Fruit fly (Drosophila melanogaster) whole organism, pupa: ENCODE measurements around the gene fz2.

Experiments used
- CG10348 ChIP-seq: fragments of 200-800 bp; sonication (Bioruptor generic); IDR thresholded peaks from 2 replicates; pipeline ENCODE4 v1.3.6; 2022; ENCODE audit warnings: missing biosample characterization, missing genetic modification characterization
- CG12605 ChIP-seq: fragments of 200-800 bp; sonication (Bioruptor generic); IDR thresholded peaks from 2 replicates; pipeline ENCODE4 v1.3.6; 2022; ENCODE audit warnings: missing biosample characterization, missing genetic modification characterization
- CG13204 ChIP-seq: fragments of 200-800 bp; sonication (Bioruptor generic); optimal IDR thresholded peaks from 2 replicates; lab custom pipeline; 2018; ENCODE audit warnings: missing biosample characterization, mild to moderate bottlenecking, missing genetic modification characterization, moderate library complexity
- CG14655 ChIP-seq: fragments of 200-800 bp; sonication (Bioruptor generic); optimal IDR thresholded peaks from 3 replicates; lab custom pipeline; 2017; ENCODE audit warnings: mild to moderate bottlenecking, missing biosample characterization, missing genetic modification reagents, missing genetic modification characterization
- CG15710 ChIP-seq: fragments of 200-800 bp; sonication (Bioruptor generic); optimal IDR thresholded peaks from 2 replicates; lab custom pipeline; 2018; ENCODE audit warnings: missing biosample characterization, mild to moderate bottlenecking, missing genetic modification characterization, moderate library complexity
- CG17806 ChIP-seq: fragments of 200-800 bp; sonication (Bioruptor generic); optimal IDR thresholded peaks from 2 replicates; lab custom pipeline; 2018; ENCODE audit warnings: missing biosample characterization, mild to moderate bottlenecking, missing genetic modification characterization, moderate library complexity
- CG32121 ChIP-seq: fragments of 200-800 bp; sonication (Bioruptor generic); IDR thresholded peaks from 2 replicates; pipeline ENCODE4 v1.3.6; 2022; ENCODE audit warnings: missing biosample characterization, missing genetic modification characterization
- CG34367 ChIP-seq: fragments of 200-800 bp; sonication (Bioruptor generic); optimal IDR thresholded peaks from 2 replicates; lab custom pipeline; 2018; ENCODE audit warnings: missing biosample characterization, mild to moderate bottlenecking, missing genetic modification characterization
- CG4496 ChIP-seq: fragments of 200-800 bp; sonication (Bioruptor generic); IDR thresholded peaks from 3 replicates; pipeline ENCODE4 v1.3.6; 2022; ENCODE audit warnings: missing biosample characterization, missing genetic modification characterization
- CG8159 ChIP-seq: fragments of 200-800 bp; sonication (Bioruptor generic); optimal IDR thresholded peaks from 3 replicates; lab custom pipeline; 2018; ENCODE audit warnings: missing biosample characterization, mild to moderate bottlenecking, missing genetic modification characterization, moderate library complexity
- CG8301 ChIP-seq: fragments of 200-800 bp; sonication (Bioruptor generic); optimal IDR thresholded peaks from 2 replicates; lab custom pipeline; 2018; ENCODE audit warnings: missing biosample characterization, mild to moderate bottlenecking, missing genetic modification characterization
- CG9948 ChIP-seq: fragments of 200-800 bp; sonication (Bioruptor generic); optimal IDR thresholded peaks from 2 replicates; lab custom pipeline; 2018; ENCODE audit warnings: missing biosample characterization, mild to moderate bottlenecking, missing genetic modification characterization, moderate library complexity
- D1 ChIP-seq: fragments of 200-800 bp; sonication (Bioruptor generic); optimal IDR thresholded peaks from 2 replicates; lab custom pipeline; 2018; ENCODE audit warnings: missing biosample characterization, mild to moderate bottlenecking, missing genetic modification characterization, moderate library complexity
- EcR ChIP-seq: fragments of 200-800 bp; sonication (Bioruptor generic); optimal IDR thresholded peaks from 3 replicates; lab custom pipeline; 2019; ENCODE audit warnings: missing biosample characterization, missing genetic modification characterization, mild to moderate bottlenecking, moderate library complexity, missing genetic modification reagents
- Ets98B ChIP-seq: fragments of 200-800 bp; sonication (Bioruptor generic); IDR thresholded peaks from 2 replicates; pipeline ENCODE4 v1.3.6; 2022; ENCODE audit warnings: missing biosample characterization, missing genetic modification characterization
- Pif1A ChIP-seq: fragments of 200-800 bp; sonication (Bioruptor generic); optimal IDR thresholded peaks from 3 replicates; lab custom pipeline; 2016; ENCODE audit warnings: missing biosample characterization, missing genetic modification characterization
- Pif1B ChIP-seq: fragments of 200-800 bp; sonication (Bioruptor generic); optimal IDR thresholded peaks from 3 replicates; lab custom pipeline; 2016; ENCODE audit warnings: missing biosample characterization, missing genetic modification characterization
- Snoo ChIP-seq: fragments of 200-800 bp; sonication (Bioruptor generic); optimal IDR thresholded peaks from 3 replicates; lab custom pipeline; 2017; ENCODE audit warnings: missing biosample characterization, mild to moderate bottlenecking, missing genetic modification characterization, inconsistent platforms
- fd96Ca ChIP-seq: fragments of 200-800 bp; sonication (Bioruptor generic); IDR thresholded peaks from 3 replicates; pipeline ENCODE4 v1.3.6; 2022; ENCODE audit warnings: missing biosample characterization, missing genetic modification characterization
- gl ChIP-seq: fragments of 200-800 bp; sonication (Bioruptor generic); optimal IDR thresholded peaks from 2 replicates; lab custom pipeline; 2018; ENCODE audit warnings: missing biosample characterization, mild to moderate bottlenecking, missing genetic modification characterization
- rn ChIP-seq: fragments of 200-800 bp; sonication (Bioruptor generic); IDR thresholded peaks from 2 replicates; pipeline ENCODE4 v1.3.6; 2022; ENCODE audit warnings: missing biosample characterization, missing genetic modification characterization

The fz2 gene

DNA sequence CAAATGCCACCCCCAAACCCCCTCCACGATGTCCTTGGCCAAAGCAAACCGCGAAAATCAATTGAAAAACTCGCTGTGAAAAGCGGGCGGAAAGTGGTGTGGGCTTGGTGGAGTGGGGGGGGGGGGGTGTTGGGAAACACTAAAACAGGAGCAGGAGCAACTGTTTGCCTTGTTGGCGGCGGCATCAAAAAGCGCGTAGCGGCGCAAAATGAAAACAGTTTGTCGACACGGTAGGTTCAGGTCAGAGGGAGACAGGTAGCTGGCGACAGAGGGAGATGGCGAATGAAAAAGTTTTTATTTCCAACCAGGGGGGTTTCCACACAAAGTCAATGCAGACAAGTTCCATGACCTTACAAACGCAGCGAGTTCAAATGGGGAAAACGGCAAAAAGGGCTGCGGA, 84.2 kb downstream of the fz2 start:
- TF ChIP-seq CG10348 (GFP tag; lab: Robert Waterston, UW) (no peak), Pif1B (GFP tag; lab: Kevin White, UChicago) (no peak), CG4496 (no peak), CG12605 (GFP tag; lab: Robert Waterston, UW) (no peak), CG8301 (no peak), EcR (GFP tag; lab: Kevin White, UChicago) (peak; percentile 49), CG32121 (GFP tag; lab: Robert Waterston, UW) (no peak), CG15710 (tag; lab: Kevin White, UChicago) (no peak), fd96Ca (GFP tag; lab: Robert Waterston, UW) (no peak), CG13204 (GFP tag; lab: Kevin White, UChicago) (peak; percentile 7), rn (GFP tag; lab: Robert Waterston, UW) (no peak), CG17806 (tag; lab: Kevin White, UChicago) (no peak)
- TF ChIP-seq, all 21 proteins: peak for 2

DNA sequence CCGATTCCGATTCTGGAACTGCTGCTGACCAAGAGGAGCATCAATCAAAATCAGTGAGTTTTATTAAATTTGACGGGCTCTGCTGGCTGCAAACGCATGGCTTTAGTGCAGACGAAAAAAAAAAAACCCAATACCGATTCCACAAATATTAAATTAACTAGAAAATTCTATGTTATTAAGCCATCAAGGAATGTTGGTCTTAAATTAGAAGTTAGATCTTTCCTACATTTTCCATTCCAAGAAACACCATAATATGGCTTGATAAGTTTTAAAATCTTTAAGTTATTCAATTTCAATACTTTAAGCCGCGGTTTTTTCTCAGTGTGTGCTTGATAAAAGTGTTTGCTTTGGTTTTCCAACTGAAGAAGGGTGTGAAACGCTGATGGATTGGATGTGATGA, 88.0 kb downstream of the fz2 start:
- peak; percentile 14 for TF ChIP-seq CG17806 (tag; lab: Kevin White, UChicago)
- no peak for TF ChIP-seq Ets98B

DNA sequence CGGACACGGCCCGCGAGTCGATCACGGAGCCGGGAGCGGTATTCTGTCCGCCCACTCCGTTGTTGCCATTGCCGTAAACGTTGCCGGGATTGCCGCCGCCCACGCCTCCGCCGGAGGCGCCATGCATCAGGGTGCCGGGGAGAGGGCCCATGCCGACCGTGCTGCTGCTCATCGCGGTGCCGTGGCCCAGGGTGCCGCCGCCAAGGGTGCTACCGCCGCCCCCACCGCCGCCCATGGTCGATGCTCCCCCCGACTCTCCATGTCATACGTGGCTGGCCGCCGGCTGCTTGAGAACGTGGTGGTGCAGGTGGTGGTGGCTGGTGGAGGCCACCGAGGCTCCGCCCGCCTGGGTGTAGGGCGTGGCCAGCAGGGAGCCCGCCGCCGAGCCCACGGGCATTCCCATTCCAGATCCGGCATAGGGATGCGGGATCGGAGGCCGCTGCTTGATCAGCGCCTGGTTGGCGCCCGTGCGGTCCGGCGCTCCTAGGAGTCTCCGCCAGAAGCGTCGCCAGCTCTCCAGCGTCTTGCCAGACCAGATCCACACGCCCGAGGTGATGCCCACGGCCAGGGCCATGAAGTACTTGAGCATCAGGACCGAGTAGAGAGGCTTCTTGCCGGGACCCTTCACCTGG, 91.1 kb downstream of the fz2 start:
- TF ChIP-seq CG12605 (GFP tag; lab: Robert Waterston, UW) (no peak), EcR (GFP tag; lab: Kevin White, UChicago) (no peak), rn (GFP tag; lab: Robert Waterston, UW) (no peak), Ets98B (no peak), Snoo (tag; lab: Kevin White, UChicago) (no peak)

DNA sequence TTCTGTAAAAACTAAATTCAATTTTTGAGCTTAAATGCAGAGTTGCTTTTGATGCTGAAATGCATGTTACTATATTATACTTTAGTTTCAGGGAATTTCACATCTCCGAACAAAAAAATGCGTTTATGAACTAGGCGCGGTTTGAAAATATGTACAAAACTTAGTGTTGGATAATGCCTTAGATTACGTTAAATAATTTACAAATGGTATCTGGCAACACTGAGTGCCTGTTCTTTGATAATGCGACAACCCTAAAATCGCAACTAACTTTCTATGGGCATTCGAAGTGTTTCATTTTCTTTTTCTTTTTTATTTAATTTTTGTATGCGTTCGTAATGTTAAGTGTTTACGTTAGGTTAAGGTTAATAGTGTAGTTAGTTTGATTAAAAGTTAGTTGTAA, 92.6 kb downstream of the fz2 start:
- no peak for TF ChIP-seq CG10348 (GFP tag; lab: Robert Waterston, UW)
- TF ChIP-seq CG8159 (tag; lab: Kevin White, UChicago), result no peak
- no peak for TF ChIP-seq CG15710 (tag; lab: Kevin White, UChicago)
- no peak for TF ChIP-seq CG4496
- no peak for TF ChIP-seq CG34367
- no peak for TF ChIP-seq CG14655 (GFP tag; lab: Kevin White, UChicago)
- TF ChIP-seq CG13204 (GFP tag; lab: Kevin White, UChicago), result no peak
- TF ChIP-seq rn (GFP tag; lab: Robert Waterston, UW), result no peak
- TF ChIP-seq CG8301, result no peak
- no peak for TF ChIP-seq CG12605 (GFP tag; lab: Robert Waterston, UW)
- no peak for TF ChIP-seq Ets98B
- TF ChIP-seq Pif1B (GFP tag; lab: Kevin White, UChicago), result no peak

DNA sequence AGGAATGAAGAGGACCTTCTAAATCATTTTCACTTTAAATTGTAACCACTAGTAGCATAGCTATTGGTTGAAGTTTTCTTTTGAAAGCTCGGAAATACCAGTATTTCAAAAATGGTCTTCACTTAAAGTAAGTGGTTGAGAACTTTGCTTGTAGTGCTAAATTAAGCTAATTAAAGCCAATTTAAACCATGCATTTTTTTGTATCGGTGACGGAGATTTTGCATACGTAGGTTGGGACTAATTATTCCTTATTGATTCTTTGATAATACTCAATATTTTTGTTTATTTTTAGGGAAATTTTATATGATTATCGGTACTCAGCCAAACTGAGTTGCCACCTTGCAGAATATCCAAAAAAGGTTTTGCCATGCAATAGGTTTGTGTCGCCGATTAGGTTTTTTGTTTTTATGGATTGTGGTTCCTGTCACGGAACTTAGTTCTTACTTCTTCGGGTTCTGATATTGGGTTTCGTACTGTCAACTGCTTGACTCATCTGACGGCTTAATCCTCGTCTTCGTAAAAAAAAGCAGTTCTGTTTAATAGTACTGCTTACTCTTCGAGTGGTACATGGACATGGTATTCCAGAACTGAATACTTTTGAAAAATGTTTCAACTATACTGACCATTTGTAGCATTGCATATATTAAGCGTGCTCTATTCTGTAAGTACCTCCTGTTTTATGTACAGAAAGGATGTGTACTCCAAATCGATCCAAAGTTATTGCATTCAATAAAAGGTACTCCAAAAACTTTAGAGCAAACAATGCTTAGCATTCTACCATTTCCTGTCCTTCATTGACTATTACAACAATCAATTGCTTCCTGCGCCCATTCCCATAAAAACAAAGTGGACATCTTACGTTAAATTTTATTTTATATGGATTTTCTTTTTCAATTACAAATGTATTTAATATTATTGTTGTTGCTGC, 94.8 kb downstream of the fz2 start:
- no peak for TF ChIP-seq CG32121 (GFP tag; lab: Robert Waterston, UW)
- TF ChIP-seq CG17806 (tag; lab: Kevin White, UChicago), result no peak
- no peak for TF ChIP-seq EcR (GFP tag; lab: Kevin White, UChicago)
- TF ChIP-seq D1 (tag; lab: Kevin White, UChicago), result peak; percentile 52
- TF ChIP-seq Pif1A (GFP tag; lab: Kevin White, UChicago), result no peak

DNA sequence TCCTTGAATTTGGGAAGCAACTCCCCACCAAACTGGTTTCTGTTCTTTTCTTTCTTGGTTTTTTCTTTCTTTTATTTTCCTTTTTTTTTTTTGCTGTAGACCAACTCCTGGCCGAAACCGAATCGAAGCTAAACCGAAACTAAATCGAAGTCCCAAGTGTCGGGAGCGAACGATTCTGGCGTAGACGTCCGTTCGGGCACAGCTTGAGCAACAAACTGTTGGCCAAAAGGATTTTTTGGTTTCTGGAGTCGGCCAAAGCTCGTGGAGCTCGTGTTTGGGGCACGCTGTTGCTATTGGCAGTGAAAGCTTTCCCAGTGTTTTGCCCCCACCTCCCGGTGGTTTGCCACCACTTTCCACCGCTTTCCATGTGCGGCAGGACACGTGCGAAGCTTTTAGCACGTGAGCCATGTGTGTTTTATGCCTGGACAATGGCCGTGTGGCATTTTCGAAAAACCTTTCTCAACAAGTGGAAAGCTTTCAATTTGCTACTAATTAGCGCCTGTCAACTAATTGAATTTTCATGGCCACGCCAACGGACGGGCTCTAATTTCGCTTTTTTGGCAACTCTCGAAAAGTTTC, 96.2 kb downstream of the fz2 start, which contains the start of gene CG14082:
TSS of gene CG14082 (minus strand) at position 51 of the 579 bp plus-strand sequence.
- TF ChIP-seq CG10348 (GFP tag; lab: Robert Waterston, UW) (no peak), EcR (GFP tag; lab: Kevin White, UChicago) (no peak), CG34367 (no peak), CG15710 (tag; lab: Kevin White, UChicago) (no peak), CG32121 (GFP tag; lab: Robert Waterston, UW) (no peak), CG8301 (no peak), Ets98B (no peak), Pif1A (GFP tag; lab: Kevin White, UChicago) (no peak), rn (GFP tag; lab: Robert Waterston, UW) (no peak), Snoo (tag; lab: Kevin White, UChicago) (no peak), CG13204 (GFP tag; lab: Kevin White, UChicago) (no peak), gl (tag; lab: Kevin White, UChicago) (no peak), CG17806 (tag; lab: Kevin White, UChicago) (no peak), Pif1B (GFP tag; lab: Kevin White, UChicago) (no peak), fd96Ca (GFP tag; lab: Robert Waterston, UW) (no peak), CG8159 (tag; lab: Kevin White, UChicago) (no peak), CG9948 (no peak), CG4496 (no peak), CG14655 (GFP tag; lab: Kevin White, UChicago) (no peak), D1 (tag; lab: Kevin White, UChicago) (no peak)
